Fruit fly (Drosophila melanogaster) whole organism, prepupa: ENCODE results near the gene sordd2.

Experiments used
- CG11294 ChIP-seq: fragments of 200-800 bp; sonication (Bioruptor generic); IDR thresholded peaks from 2 replicates; pipeline ENCODE4 v1.3.6; 2022; ENCODE audit warnings: missing biosample characterization, missing genetic modification characterization
- CG11762 ChIP-seq: fragments of 200-800 bp; sonication (Bioruptor generic); optimal IDR thresholded peaks from 3 replicates; lab custom pipeline; 2016; ENCODE audit warnings: missing biosample characterization, missing genetic modification characterization; ENCODE audit not compliant: insufficient read depth
- CG15336 ChIP-seq: fragments of 200-800 bp; sonication (Bioruptor generic); IDR thresholded peaks from 2 replicates; pipeline ENCODE4 v1.3.6; 2022; ENCODE audit warnings: missing biosample characterization, missing genetic modification characterization
- CG16779 ChIP-seq: fragments of 200-800 bp; sonication (Bioruptor generic); optimal IDR thresholded peaks from 3 replicates; lab custom pipeline; 2017; ENCODE audit warnings: missing biosample characterization, mild to moderate bottlenecking, missing genetic modification characterization
- CG3032 ChIP-seq: fragments of 200-800 bp; optimal IDR thresholded peaks from 2 replicates; lab custom pipeline; 2019; ENCODE audit warnings: missing biosample characterization, mild to moderate bottlenecking, missing genetic modification characterization, moderate library complexity
- CG31627 ChIP-seq: fragments of 200-800 bp; sonication (Bioruptor generic); optimal IDR thresholded peaks from 3 replicates; lab custom pipeline; 2016; ENCODE audit warnings: missing biosample characterization, missing genetic modification characterization
- CG32006 ChIP-seq: fragments of 200-800 bp; sonication (Bioruptor generic); optimal IDR thresholded peaks from 3 replicates; lab custom pipeline; 2017; ENCODE audit warnings: missing biosample characterization, mild to moderate bottlenecking, missing genetic modification characterization
- CG3919 ChIP-seq: fragments of 200-800 bp; sonication (Bioruptor generic); optimal IDR thresholded peaks from 3 replicates; lab custom pipeline; 2016; ENCODE audit warnings: missing biosample characterization, missing genetic modification characterization
- CG4318 ChIP-seq: fragments of 200-800 bp; sonication (Bioruptor generic); optimal IDR thresholded peaks from 3 replicates; lab custom pipeline; 2017; ENCODE audit warnings: missing biosample characterization, mild to moderate bottlenecking, missing genetic modification characterization
- CG6163 ChIP-seq: fragments of 200-800 bp; sonication (Bioruptor generic); IDR thresholded peaks from 3 replicates; pipeline ENCODE4 v1.3.6; 2022; ENCODE audit warnings: missing biosample characterization, missing genetic modification characterization
- CG6808 ChIP-seq: fragments of 200-800 bp; sonication (Bioruptor generic); optimal IDR thresholded peaks from 3 replicates; lab custom pipeline; 2017; ENCODE audit warnings: missing biosample characterization, missing genetic modification characterization, mild to moderate bottlenecking, moderate library complexity, missing genetic modification reagents
- CG7368 ChIP-seq: fragments of 200-800 bp; sonication (Bioruptor generic); optimal IDR thresholded peaks from 3 replicates; lab custom pipeline; 2016; ENCODE audit warnings: missing biosample characterization, missing genetic modification characterization
- CG8119 ChIP-seq: fragments of 200-800 bp; sonication (Bioruptor generic); IDR thresholded peaks from 3 replicates; pipeline ENCODE4 v1.3.6; 2022; ENCODE audit warnings: missing biosample characterization, missing genetic modification characterization
- CG8319 ChIP-seq: fragments of 200-800 bp; sonication (Bioruptor generic); optimal IDR thresholded peaks from 3 replicates; lab custom pipeline; 2016; ENCODE audit warnings: missing biosample characterization, missing genetic modification characterization
- CG8632 ChIP-seq: fragments of 200-800 bp; sonication (Bioruptor generic); optimal IDR thresholded peaks from 3 replicates; lab custom pipeline; 2016; ENCODE audit warnings: missing biosample characterization, missing genetic modification characterization
- CG9139 ChIP-seq: fragments of 200-800 bp; sonication (Bioruptor generic); optimal IDR thresholded peaks from 3 replicates; lab custom pipeline; 2017; ENCODE audit warnings: missing biosample characterization, mild to moderate bottlenecking, missing genetic modification characterization
- Eip78C ChIP-seq: fragments of 200-800 bp; sonication (Bioruptor generic); peaks from one replicate; lab custom pipeline; 2016; ENCODE audit warnings: missing biosample characterization, missing genetic modification characterization
- Eip93F ChIP-seq: fragments of 200-800 bp; sonication (Bioruptor generic); optimal IDR thresholded peaks from 2 replicates; lab custom pipeline; 2016; ENCODE audit warnings: missing biosample characterization, mild to moderate bottlenecking, missing genetic modification characterization
- Gug ChIP-seq: fragments of 200-800 bp; sonication (Bioruptor generic); IDR thresholded peaks from 2 replicates; pipeline ENCODE4 v1.3.6; 2022; ENCODE audit warnings: missing biosample characterization, missing genetic modification characterization
- Hr38 ChIP-seq: sonication (Bioruptor generic); optimal IDR thresholded peaks from 2 replicates; lab custom pipeline; 2016; ENCODE audit warnings: missing biosample characterization, missing genetic modification characterization
- Hr39 ChIP-seq: fragments of 200-800 bp; sonication (Bioruptor generic); optimal IDR thresholded peaks from 2 replicates; lab custom pipeline; 2016; ENCODE audit warnings: missing biosample characterization, missing genetic modification characterization
- Hr4 ChIP-seq: fragments of 200-800 bp; sonication (Bioruptor generic); optimal IDR thresholded peaks from 3 replicates; lab custom pipeline; 2016; ENCODE audit warnings: missing biosample characterization, missing genetic modification characterization
- Lpt ChIP-seq: fragments of 200-800 bp; sonication (Bioruptor generic); optimal IDR thresholded peaks from 3 replicates; lab custom pipeline; 2016; ENCODE audit warnings: missing biosample characterization, missing genetic modification characterization
- Met ChIP-seq: fragments of 200-800 bp; sonication (Bioruptor generic); optimal IDR thresholded peaks from 3 replicates; lab custom pipeline; 2016; ENCODE audit warnings: missing biosample characterization, missing genetic modification characterization
- OdsH ChIP-seq: fragments of 200-800 bp; sonication (Bioruptor generic); optimal IDR thresholded peaks from 3 replicates; lab custom pipeline; 2016; ENCODE audit warnings: missing biosample characterization, missing genetic modification characterization
- Sox102F ChIP-seq: fragments of 200-800 bp; sonication (Bioruptor generic); optimal IDR thresholded peaks from 2 replicates; lab custom pipeline; 2016; ENCODE audit warnings: missing biosample characterization, mild to moderate bottlenecking, missing genetic modification characterization
- Sox15 ChIP-seq: fragments of 200-800 bp; sonication (Bioruptor generic); optimal IDR thresholded peaks from 3 replicates; lab custom pipeline; 2016; ENCODE audit warnings: missing biosample characterization, missing genetic modification characterization
- achi ChIP-seq: fragments of 200-800 bp; sonication (Bioruptor generic); optimal IDR thresholded peaks from 3 replicates; lab custom pipeline; 2016; ENCODE audit warnings: missing biosample characterization, missing genetic modification characterization
- acj6 ChIP-seq: fragments of 200-800 bp; sonication (Bioruptor generic); optimal IDR thresholded peaks from 3 replicates; lab custom pipeline; 2016; ENCODE audit warnings: missing biosample characterization, missing genetic modification characterization
- cyc ChIP-seq: fragments of 200-800 bp; sonication (Bioruptor generic); optimal IDR thresholded peaks from 3 replicates; lab custom pipeline; 2016; ENCODE audit warnings: missing biosample characterization, missing genetic modification characterization
- dac ChIP-seq: fragments of 200-800 bp; sonication (Bioruptor generic); optimal IDR thresholded peaks from 2 replicates; lab custom pipeline; 2017; ENCODE audit warnings: missing biosample characterization, mild to moderate bottlenecking, missing genetic modification characterization
- dsx ChIP-seq: fragments of 200-800 bp; optimal IDR thresholded peaks from 3 replicates; lab custom pipeline; 2019; ENCODE audit warnings: missing biosample characterization, mild to moderate bottlenecking, missing genetic modification characterization, moderate library complexity; ENCODE audit not compliant: poor library complexity, severe bottlenecking
- eg ChIP-seq: fragments of 200-800 bp; sonication (Bioruptor generic); IDR thresholded peaks from 3 replicates; pipeline ENCODE4 v1.3.6; 2022; ENCODE audit warnings: missing biosample characterization, missing genetic modification characterization
- fd85E ChIP-seq: fragments of 200-800 bp; sonication (Bioruptor generic); optimal IDR thresholded peaks from 3 replicates; lab custom pipeline; 2016; ENCODE audit warnings: missing biosample characterization, missing genetic modification characterization
- fkh ChIP-seq: fragments of 200-800 bp; sonication (Bioruptor generic); optimal IDR thresholded peaks from 3 replicates; lab custom pipeline; 2017; ENCODE audit warnings: missing biosample characterization, mild to moderate bottlenecking, missing genetic modification characterization, moderate library complexity
- lz ChIP-seq: fragments of 200-800 bp; sonication (Bioruptor generic); optimal IDR thresholded peaks from 3 replicates; lab custom pipeline; 2016; ENCODE audit warnings: missing biosample characterization, missing genetic modification characterization
- net ChIP-seq: fragments of 200-800 bp; sonication (Bioruptor generic); optimal IDR thresholded peaks from 3 replicates; lab custom pipeline; 2016; ENCODE audit warnings: missing biosample characterization, missing genetic modification characterization
- pdm3 ChIP-seq: fragments of 200-800 bp; sonication (Bioruptor generic); optimal IDR thresholded peaks from 3 replicates; lab custom pipeline; 2016; ENCODE audit warnings: missing biosample characterization, missing genetic modification characterization
- ss ChIP-seq, 2 experiments: fragments of 200-800 bp; sonication (Bioruptor generic); optimal IDR thresholded peaks; 2 replicates in 1 of 2; 3 replicates in 1 of 2; lab custom pipeline; 2017 to 2018; ENCODE audit warnings: mild to moderate bottlenecking in 2 of 2, missing biosample characterization in 2 of 2, missing genetic modification characterization in 2 of 2, moderate library complexity in 1 of 2
- svp ChIP-seq: fragments of 200-800 bp; sonication (Bioruptor generic); peaks from one replicate; lab custom pipeline; 2016; ENCODE audit warnings: missing biosample characterization, missing genetic modification characterization
- vri ChIP-seq: fragments of 200-800 bp; sonication (Bioruptor generic); optimal IDR thresholded peaks from 3 replicates; lab custom pipeline; 2016; ENCODE audit warnings: missing biosample characterization, mild to moderate bottlenecking, missing genetic modification characterization

sordd2 gene

DNA sequence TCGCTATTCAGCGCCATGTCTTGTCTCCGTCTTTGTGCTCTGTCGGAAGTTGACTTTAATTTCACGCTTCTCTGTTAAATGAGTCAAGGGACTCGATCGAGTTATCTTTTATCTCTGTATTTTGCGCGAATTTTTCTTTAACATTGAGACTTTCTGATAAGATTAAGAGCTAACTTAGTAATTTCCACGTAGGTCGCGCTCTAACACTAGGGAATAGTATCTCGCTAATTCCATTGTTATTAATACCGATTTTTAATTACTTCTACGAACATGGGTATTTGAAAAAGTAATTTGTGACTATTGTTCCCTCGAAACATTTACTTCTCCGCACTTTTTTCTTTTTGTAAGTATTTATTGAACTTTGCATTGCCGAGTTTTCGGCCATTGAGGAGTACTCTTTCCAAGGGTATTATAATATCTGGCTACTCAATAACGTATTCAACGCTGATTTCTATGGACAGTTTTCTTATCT is 32.5 kb downstream of the sordd2 start, which contains the start of gene CG8952:
CG8952 (minus strand) TSS at position 51 of the 472 bp plus-strand sequence.
- TF ChIP-seq CG16779 (tag; lab: Kevin White, UChicago) (no peak), acj6 (no peak)

DNA sequence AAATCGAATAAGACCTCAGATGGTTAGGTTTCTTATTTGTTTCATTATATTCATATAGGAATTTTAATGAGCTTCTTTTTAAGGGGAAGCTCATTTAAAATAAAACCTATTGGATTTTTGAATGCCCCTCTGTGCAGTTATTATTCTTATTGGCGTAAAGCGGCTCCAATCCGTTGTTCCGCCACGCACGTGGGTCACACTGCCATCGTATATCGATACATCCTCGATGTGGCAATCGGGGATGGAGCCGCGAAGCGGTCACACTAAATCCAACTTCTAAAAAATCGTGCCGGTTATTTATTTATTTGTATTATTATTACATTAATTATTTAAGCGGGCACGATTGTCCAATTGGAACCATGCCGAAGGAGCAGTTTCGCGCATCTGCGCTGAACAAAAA is 36.2 kb downstream of the sordd2 start, which contains the start of gene Polr3A:
Polr3A (plus strand) TSS at position 234 of the 400 bp plus-strand sequence.
- TF ChIP-seq CG11762 (no peak), CG3032 (tag; lab: Kevin White, UChicago) (no peak), achi (GFP tag; lab: Kevin White, UChicago) (no peak), CG3919 (GFP tag; lab: Kevin White, UChicago) (no peak), pdm3 (no peak), CG15336 (GFP tag; lab: Robert Waterston, UW) (no peak), net (GFP tag; lab: Kevin White, UChicago) (no peak), CG6163 (GFP tag; lab: Robert Waterston, UW) (no peak), CG32006 (GFP tag; lab: Kevin White, UChicago) (no peak)

dm6 chrX:15761298-15761640 is 37.7 kb downstream of the sordd2 start:
- TF ChIP-seq Hr4 (no peak), CG7368 (GFP tag; lab: Kevin White, UChicago) (no peak), Hr38 (GFP tag; lab: Kevin White, UChicago) (no peak), CG6808 (no peak), CG32006 (GFP tag; lab: Kevin White, UChicago) (no peak), cyc (no peak), Sox102F (GFP tag; lab: Kevin White, UChicago) (no peak), CG11762 (no peak), CG11294 (GFP tag; lab: Robert Waterston, UW) (no peak)

DNA sequence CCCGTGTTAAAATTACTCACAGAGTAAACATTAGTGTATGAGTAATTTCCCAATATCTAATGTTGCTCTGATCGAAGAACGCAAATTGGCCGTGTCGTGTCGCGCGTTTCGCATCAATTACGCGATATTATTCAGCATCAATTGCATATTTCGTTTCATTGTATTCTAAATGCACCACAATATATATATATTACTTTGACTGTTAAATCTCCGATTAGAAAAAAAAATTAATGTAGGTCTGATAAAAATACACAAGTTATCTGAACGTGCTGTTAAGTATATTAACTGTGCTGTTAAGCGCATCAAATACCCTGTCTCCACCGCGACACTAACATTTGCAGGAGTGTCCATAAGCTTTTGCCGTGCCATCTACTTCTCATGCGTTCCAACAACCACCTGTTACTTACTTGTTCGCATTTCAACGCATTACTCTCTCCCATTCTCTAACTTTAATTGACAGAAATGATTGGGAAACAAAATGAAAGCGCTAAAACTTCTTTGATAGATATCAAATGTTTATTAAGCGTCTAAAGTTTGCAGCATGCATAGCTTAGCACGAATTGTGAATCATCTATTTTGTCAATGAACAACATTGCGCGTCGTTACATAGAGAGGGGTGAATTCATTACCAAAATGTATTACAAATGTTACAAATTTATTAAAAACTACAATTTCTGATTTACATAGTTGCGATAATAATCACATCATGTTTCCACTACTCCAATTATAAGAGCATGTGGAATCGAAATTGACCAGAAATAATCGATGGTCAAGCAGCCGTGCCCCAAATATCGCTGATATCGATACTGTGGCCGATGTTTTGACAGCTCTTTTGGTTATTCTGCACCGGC is 38.3 kb downstream of the sordd2 start, which contains the start of the genes Graf and mRpL3:
Graf (minus strand) TSS at position 287 of the 851 bp plus-strand sequence.
mRpL3 (plus strand) TSS at position 802 of the 851 bp plus-strand sequence.
- TF ChIP-seq ss (GFP tag; optimal IDR thresholded peaks at IDR 0.05; lab: Kevin White, UChicago) (no peak), CG16779 (tag; lab: Kevin White, UChicago) (no peak), acj6 (no peak), fkh (GFP tag; lab: Kevin White, UChicago) (peak; percentile 36), Met (GFP tag; lab: Kevin White, UChicago) (no peak), cyc (peak; percentile 21), CG31627 (GFP tag; lab: Kevin White, UChicago) (no peak), CG6808 (no peak), Gug (GFP tag; lab: Robert Waterston, UW) (no peak), CG7368 (GFP tag; lab: Kevin White, UChicago) (no peak), lz (GFP tag; lab: Kevin White, UChicago) (peak; percentile 3), net (GFP tag; lab: Kevin White, UChicago) (no peak), Hr39 (GFP tag; lab: Kevin White, UChicago) (no peak), vri (GFP tag; lab: Kevin White, UChicago) (no peak), CG11294 (GFP tag; lab: Robert Waterston, UW) (no peak), CG11762 (no peak), CG8319 (GFP tag; lab: Kevin White, UChicago) (no peak), CG4318 (no peak), OdsH (GFP tag; lab: Kevin White, UChicago) (no peak), Eip93F (GFP tag; lab: Kevin White, UChicago) (no peak), CG8632 (GFP tag; lab: Kevin White, UChicago) (no peak), fd85E (GFP tag; lab: Kevin White, UChicago) (no peak), CG9139 (no peak), CG8119 (GFP tag; lab: Robert Waterston, UW) (no peak), Lpt (GFP tag; lab: Kevin White, UChicago) (no peak), Sox15 (GFP tag; lab: Kevin White, UChicago) (no peak), eg (GFP tag; lab: Robert Waterston, UW) (no peak), Eip78C (GFP tag; lab: Kevin White, UChicago) (peak; percentile 53), dac (GFP tag; lab: Kevin White, UChicago) (no peak), achi (GFP tag; lab: Kevin White, UChicago) (no peak), Hr4 (no peak), dsx (GFP tag; lab: Kevin White, UChicago) (no peak), svp (GFP tag; lab: Kevin White, UChicago) (no peak)
